Worm (Caenorhabditis elegans) whole organism, early embryonic: ENCODE measurements around the gene phg-1.

ENCODE experiments used
- B0310.2 ChIP-seq: sonication (generic microtip); optimal IDR thresholded peaks from 2 replicates; lab custom pipeline; 2016; ENCODE audit warnings: mild to moderate bottlenecking, missing genetic modification characterization, missing compliant biosample characterization
- F13C5.2 ChIP-seq: sonication (generic microtip); optimal IDR thresholded peaks from 2 replicates; lab custom pipeline; 2017; ENCODE audit warnings: mild to moderate bottlenecking, missing genetic modification characterization, inconsistent platforms, missing compliant biosample characterization
- aly-1 ChIP-seq: sonication (generic microtip); optimal IDR thresholded peaks from 2 replicates; lab custom pipeline; 2016; ENCODE audit warnings: missing genetic modification characterization, missing compliant biosample characterization
- ama-1 ChIP-seq: fragments of 150-350 bp; optimal IDR thresholded peaks from 2 replicates; lab custom pipeline; 2014
- ceh-13 ChIP-seq: fragments of 200-800 bp; sonication (Bioruptor generic); optimal IDR thresholded peaks from 2 replicates; lab custom pipeline; 2018; ENCODE audit warnings: mild to moderate bottlenecking, missing genetic modification characterization, missing compliant biosample characterization
- ceh-36 ChIP-seq: sonication (generic microtip); optimal IDR thresholded peaks from 2 replicates; lab custom pipeline; 2016; ENCODE audit warnings: missing genetic modification characterization, inconsistent platforms, missing compliant biosample characterization
- ets-7 ChIP-seq: sonication (generic microtip); optimal IDR thresholded peaks from 2 replicates; lab custom pipeline; 2016; ENCODE audit warnings: missing genotype, missing genetic modification characterization, missing compliant biosample characterization
- flt-1 ChIP-seq: fragments of 200-800 bp; sonication (Bioruptor generic); IDR thresholded peaks from 2 replicates; pipeline ENCODE4 v1.3.6; 2022; ENCODE audit warnings: missing genetic modification characterization, missing compliant biosample characterization
- hmbx-1 ChIP-seq: sonication (generic microtip); optimal IDR thresholded peaks from 2 replicates; lab custom pipeline; 2016; ENCODE audit warnings: mild to moderate bottlenecking, missing genetic modification characterization, missing compliant biosample characterization
- hmg-4 ChIP-seq: fragments of 200-800 bp; sonication (Bioruptor generic); optimal IDR thresholded peaks from 2 replicates; lab custom pipeline; 2018; ENCODE audit warnings: mild to moderate bottlenecking, missing genetic modification characterization, missing compliant biosample characterization
- hnd-1 ChIP-seq: sonication (generic microtip); optimal IDR thresholded peaks from 2 replicates; lab custom pipeline; 2016; ENCODE audit warnings: missing genetic modification characterization, missing compliant biosample characterization
- pes-1 ChIP-seq: fragments of 200-800 bp; sonication (Bioruptor generic); IDR thresholded peaks from 2 replicates; pipeline ENCODE4 v1.3.6; 2022; ENCODE audit warnings: missing genetic modification reagents, missing genetic modification characterization, missing compliant biosample characterization
- scrt-1 ChIP-seq: fragments of 200-800 bp; sonication (Bioruptor generic); IDR thresholded peaks from 2 replicates; pipeline ENCODE4 v1.3.6; 2022; ENCODE audit warnings: missing genetic modification characterization, missing compliant biosample characterization
- sea-1 ChIP-seq: fragments of 200-800 bp; sonication (Bioruptor generic); conservative IDR thresholded peaks from 2 replicates; pipeline ENCODE4 v1.3.6; 2022; ENCODE audit warnings: missing genetic modification characterization, missing compliant biosample characterization
- tbx-11 ChIP-seq: fragments of 200-800 bp; sonication (Bioruptor generic); IDR thresholded peaks from 2 replicates; pipeline ENCODE4 v1.3.6; 2022; ENCODE audit warnings: missing genetic modification characterization, missing compliant biosample characterization
- tbx-37 ChIP-seq: fragments of 200-800 bp; sonication (Bioruptor generic); conservative IDR thresholded peaks from 2 replicates; pipeline ENCODE4 v1.3.6; 2022; ENCODE audit warnings: missing genetic modification reagents, missing genetic modification characterization, missing compliant biosample characterization
- tra-4 ChIP-seq: sonication (generic microtip); optimal IDR thresholded peaks from 2 replicates; lab custom pipeline; 2017; ENCODE audit warnings: missing genetic modification characterization, missing compliant biosample characterization

The phg-1 gene

DNA sequence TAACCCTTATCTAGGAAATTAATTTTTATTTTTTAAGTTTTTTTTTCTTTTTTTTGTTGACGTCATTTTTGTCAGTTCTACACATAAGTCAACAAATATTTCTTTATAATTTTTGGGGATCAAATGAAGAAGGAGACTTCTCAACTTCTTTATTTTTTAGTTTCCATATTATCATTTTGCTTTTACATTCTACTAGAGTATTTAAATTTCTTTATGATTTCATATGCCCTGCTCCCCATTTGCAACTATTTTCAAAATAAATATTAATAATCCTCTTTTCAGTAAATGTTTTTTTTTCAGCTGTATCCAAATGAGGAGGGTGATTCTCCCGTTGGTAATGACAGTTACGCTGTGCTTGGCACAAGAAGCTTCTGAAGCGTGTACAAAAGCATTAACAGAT, at the start of gene phg-1:
Gene phg-1, plus strand, starts transcription at position 301 of the 400 bp plus-strand sequence.
- no peak for TF ChIP-seq scrt-1 (GFP tag; lab: Robert Waterston, UW)
- no peak for TF ChIP-seq ama-1 (lab: Kevin White, UChicago)
- TF ChIP-seq sea-1: no peak
- no peak for TF ChIP-seq F13C5.2
- no peak for TF ChIP-seq hmbx-1 (tag; lab: Kevin White, UChicago)
- TF ChIP-seq hnd-1 (tag; lab: Kevin White, UChicago): no peak
- TF ChIP-seq ceh-36: no peak
- TF ChIP-seq ets-7: no peak
- TF ChIP-seq tra-4 (tag; lab: Kevin White, UChicago): no peak
- TF ChIP-seq ceh-13: no peak
- no peak for TF ChIP-seq hmg-4 (GFP tag; lab: Kevin White, UChicago)
- TF ChIP-seq B0310.2 (tag; lab: Kevin White, UChicago): no peak

DNA sequence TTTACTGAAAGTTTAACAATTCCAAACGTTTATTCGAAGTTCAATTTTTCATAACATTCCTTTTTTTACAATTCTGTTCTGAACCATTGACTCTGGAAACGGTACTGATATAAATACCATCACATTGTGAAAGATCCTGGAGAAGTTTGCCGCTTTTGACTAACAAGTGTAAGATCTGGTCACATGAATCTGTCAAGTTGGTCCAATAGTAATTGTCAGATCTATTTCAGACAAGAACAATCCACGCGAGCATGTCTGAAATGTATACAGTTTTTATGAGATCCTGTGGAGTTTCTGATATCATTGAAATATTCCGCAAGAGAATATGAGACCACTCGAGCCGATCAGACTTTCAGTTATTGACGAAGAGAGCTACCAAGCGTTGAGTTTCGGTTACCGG, 44.3 kb upstream of the phg-1 start:
- TF ChIP-seq hmbx-1 (tag; lab: Kevin White, UChicago): no peak
- TF ChIP-seq hmg-4 (GFP tag; lab: Kevin White, UChicago): no peak
- TF ChIP-seq F13C5.2: no peak
- no peak for TF ChIP-seq ceh-36
- TF ChIP-seq aly-1 (tag; lab: Kevin White, UChicago): no peak
- TF ChIP-seq pes-1: no peak
- TF ChIP-seq scrt-1 (GFP tag; lab: Robert Waterston, UW): no peak
- no peak for TF ChIP-seq flt-1 (GFP tag; lab: Robert Waterston, UW)
- no peak for TF ChIP-seq B0310.2 (tag; lab: Kevin White, UChicago)
- TF ChIP-seq ceh-13: no peak
- TF ChIP-seq ets-7: no peak
- TF ChIP-seq hnd-1 (tag; lab: Kevin White, UChicago): no peak
- no peak for TF ChIP-seq tra-4 (tag; lab: Kevin White, UChicago)
- no peak for TF ChIP-seq sea-1

DNA sequence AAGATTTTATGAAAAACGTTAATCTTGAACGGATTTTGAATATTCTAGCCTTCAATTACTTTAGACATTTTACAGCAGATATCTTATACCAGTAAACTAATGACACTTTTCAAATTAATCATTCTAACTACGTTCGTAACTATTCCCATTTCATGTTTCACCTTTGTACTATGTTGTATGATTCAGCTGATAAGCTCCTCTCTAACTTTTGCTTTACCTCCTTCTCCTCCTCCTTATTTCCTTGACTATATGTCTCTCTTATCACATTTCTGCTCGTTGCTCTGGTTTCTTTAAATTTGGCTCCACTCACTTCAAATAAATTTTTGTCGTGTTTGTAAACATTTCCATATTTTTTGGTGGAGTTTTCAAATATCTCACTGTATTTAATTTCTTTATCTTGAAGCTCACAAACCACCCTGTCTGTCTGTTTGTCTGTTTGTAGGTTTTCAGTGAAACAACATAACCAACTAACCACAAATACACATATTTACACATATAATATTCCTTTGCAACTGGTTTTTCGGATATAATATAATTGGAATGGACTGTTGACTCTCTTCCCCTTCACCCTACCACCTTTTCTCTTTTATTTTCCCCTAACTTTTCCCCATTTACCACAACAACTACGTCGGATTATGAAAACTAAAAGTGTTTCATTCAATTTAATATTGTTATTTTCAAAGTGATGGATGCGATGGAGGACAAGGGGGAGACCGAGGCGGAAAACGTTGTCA, 43.1 kb upstream of the phg-1 start, which contains the start of gene lact-2:
Gene lact-2, plus strand, starts transcription at position 684 of the 734 bp plus-strand sequence.
- TF ChIP-seq F13C5.2: no peak
- no peak for TF ChIP-seq ceh-13
- TF ChIP-seq tra-4 (tag; lab: Kevin White, UChicago): no peak
- no peak for TF ChIP-seq tbx-37 (GFP tag; lab: Robert Waterston, UW)
- TF ChIP-seq hnd-1 (tag; lab: Kevin White, UChicago): no peak
- TF ChIP-seq sea-1: no peak
- TF ChIP-seq B0310.2 (tag; lab: Kevin White, UChicago): no peak

DNA sequence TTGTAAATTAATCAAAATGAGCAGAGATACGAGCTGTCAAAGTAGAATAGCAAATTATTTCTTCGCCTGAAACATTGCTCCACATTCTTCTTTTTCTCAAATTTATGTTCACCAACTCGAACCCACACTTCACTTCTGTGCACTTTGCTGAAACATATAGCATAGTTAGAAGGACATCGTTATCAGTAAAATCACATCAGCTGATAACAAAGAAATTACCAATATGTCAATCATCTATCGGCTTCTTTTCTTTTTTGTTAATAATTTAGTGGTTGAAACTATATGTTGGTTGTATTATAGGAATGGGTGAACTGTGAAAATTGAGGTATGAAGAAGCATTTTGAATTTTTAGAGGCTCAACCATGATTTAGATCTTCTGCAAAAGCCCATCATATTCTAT, 42.2 kb upstream of the phg-1 start:
- TF ChIP-seq hmbx-1 (tag; lab: Kevin White, UChicago): no peak
- TF ChIP-seq ceh-36: no peak
- no peak for TF ChIP-seq B0310.2 (tag; lab: Kevin White, UChicago)
- no peak for TF ChIP-seq ceh-13
- TF ChIP-seq hnd-1 (tag; lab: Kevin White, UChicago): no peak
- no peak for TF ChIP-seq ets-7
- TF ChIP-seq tra-4 (tag; lab: Kevin White, UChicago): no peak
- no peak for TF ChIP-seq hmg-4 (GFP tag; lab: Kevin White, UChicago)
- no peak for TF ChIP-seq tbx-11 (GFP tag; lab: Robert Waterston, UW)
- no peak for TF ChIP-seq ama-1 (lab: Kevin White, UChicago)
- TF ChIP-seq scrt-1 (GFP tag; lab: Robert Waterston, UW): no peak
- TF ChIP-seq flt-1 (GFP tag; lab: Robert Waterston, UW): no peak
- no peak for TF ChIP-seq tbx-37 (GFP tag; lab: Robert Waterston, UW)

DNA sequence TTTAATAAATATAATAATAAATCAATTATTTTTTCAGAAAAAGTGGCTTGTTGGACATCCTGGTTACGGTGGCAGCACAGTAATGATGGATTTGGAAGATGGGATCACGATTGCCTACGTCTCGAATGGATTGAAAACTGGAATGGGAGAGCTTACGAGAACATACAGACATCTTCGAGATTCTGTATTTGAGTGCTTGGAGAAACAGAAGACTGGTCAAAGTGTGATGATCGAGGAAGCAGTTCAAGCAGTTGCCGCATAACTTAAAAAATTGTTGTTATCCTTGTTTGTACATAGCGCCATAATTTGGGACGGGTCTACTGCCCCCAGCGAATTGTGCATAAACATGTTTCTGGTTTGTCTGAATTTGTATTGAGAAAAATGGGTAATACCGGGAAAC, 39.0 kb upstream of the phg-1 start:
- TF ChIP-seq ets-7 (no peak), tbx-11 (GFP tag; lab: Robert Waterston, UW) (no peak), tra-4 (tag; lab: Kevin White, UChicago) (no peak), ceh-13 (no peak), pes-1 (no peak), ceh-36 (no peak), flt-1 (GFP tag; lab: Robert Waterston, UW) (no peak), F13C5.2 (no peak), hmbx-1 (tag; lab: Kevin White, UChicago) (no peak), B0310.2 (tag; lab: Kevin White, UChicago) (no peak), ama-1 (lab: Kevin White, UChicago) (no peak), sea-1 (no peak), scrt-1 (GFP tag; lab: Robert Waterston, UW) (no peak), hnd-1 (tag; lab: Kevin White, UChicago) (no peak), tbx-37 (GFP tag; lab: Robert Waterston, UW) (no peak)

DNA sequence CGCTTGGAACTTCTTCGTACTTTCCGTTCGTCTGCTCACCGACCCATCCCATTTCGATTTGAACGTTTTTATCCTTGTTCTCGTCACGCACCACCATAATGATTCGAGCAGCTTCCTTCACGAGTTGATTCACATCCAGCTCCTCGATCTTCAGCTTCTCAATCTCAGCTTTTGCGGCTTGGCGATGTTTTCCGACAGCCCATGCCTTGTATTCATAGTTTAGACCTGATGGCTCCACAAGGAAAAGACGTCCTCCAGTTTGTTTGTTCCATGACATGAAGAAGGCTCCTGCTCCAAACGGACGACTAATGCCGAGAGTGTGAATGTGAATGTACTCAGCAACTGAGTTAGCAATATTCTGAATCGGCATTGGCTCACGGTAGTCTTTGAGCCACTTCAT, 38.4 kb upstream of the phg-1 start:
- no peak for TF ChIP-seq ceh-36
- no peak for TF ChIP-seq sea-1
- TF ChIP-seq ceh-13: no peak
- TF ChIP-seq ama-1 (lab: Kevin White, UChicago): no peak
- TF ChIP-seq scrt-1 (GFP tag; lab: Robert Waterston, UW): no peak
- no peak for TF ChIP-seq hmg-4 (GFP tag; lab: Kevin White, UChicago)
- TF ChIP-seq aly-1 (tag; lab: Kevin White, UChicago): no peak
- no peak for TF ChIP-seq B0310.2 (tag; lab: Kevin White, UChicago)
- TF ChIP-seq pes-1: no peak
- no peak for TF ChIP-seq F13C5.2
- TF ChIP-seq hmbx-1 (tag; lab: Kevin White, UChicago): no peak
- no peak for TF ChIP-seq flt-1 (GFP tag; lab: Robert Waterston, UW)
- no peak for TF ChIP-seq tbx-11 (GFP tag; lab: Robert Waterston, UW)
- TF ChIP-seq tra-4 (tag; lab: Kevin White, UChicago): no peak
- no peak for TF ChIP-seq ets-7
- TF ChIP-seq hnd-1 (tag; lab: Kevin White, UChicago): no peak

DNA sequence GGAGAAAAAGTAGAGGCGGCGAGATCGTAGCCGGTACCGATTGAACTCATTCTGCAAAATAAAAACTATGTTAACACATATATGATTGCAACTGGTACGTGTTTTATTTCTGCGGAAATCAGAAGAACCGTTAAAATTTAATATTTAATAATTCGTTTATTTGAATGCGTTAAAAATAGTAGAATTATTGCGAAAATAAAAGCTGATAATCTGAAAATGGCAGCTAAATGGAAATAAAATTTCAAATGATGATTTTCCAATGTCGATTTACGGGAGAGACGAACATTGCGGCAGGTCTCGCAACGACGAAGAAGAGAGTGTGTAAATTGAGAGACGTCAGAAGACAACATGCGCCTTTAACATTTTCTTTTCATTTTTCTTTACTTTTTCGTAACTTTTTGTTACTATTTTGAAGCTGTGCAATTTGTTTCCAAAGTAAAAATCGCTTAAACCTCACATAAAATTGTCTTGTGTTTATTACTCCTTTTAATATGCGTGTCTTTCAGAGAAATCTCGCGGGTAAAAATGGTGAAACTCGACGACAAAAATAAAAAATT, 37.6 kb upstream of the phg-1 start, which contains the start of the genes pas-7 and puf-12:
Gene pas-7, minus strand, starts transcription at position 51 of the 557 bp plus-strand sequence.
Gene puf-12, plus strand, starts transcription at position 507 of the 557 bp plus-strand sequence.
- TF ChIP-seq tbx-37 (GFP tag; lab: Robert Waterston, UW) (no peak), hmbx-1 (tag; lab: Kevin White, UChicago) (no peak), ets-7 (no peak), F13C5.2 (no peak), ceh-36 (no peak)
